Fruit fly (Drosophila melanogaster) whole organism: ENCODE data around the gene CG11927.

ENCODE experiments used
- CG8478 ChIP-seq: fragments of >200 bp; optimal IDR thresholded peaks from 2 replicates; lab custom pipeline; 2018; ENCODE audit warnings: inconsistent platforms
- Dll ChIP-seq: fragments of >200 bp; optimal IDR thresholded peaks from 2 replicates; lab custom pipeline; 2017
- EcR ChIP-seq, 2 experiments: fragments of >200 bp; optimal IDR thresholded peaks; 2 replicates each; lab custom pipeline; 2017; ENCODE audit warnings: missing biosample characterization in 2 of 2, missing genetic modification characterization in 2 of 2, missing genetic modification reagents in 2 of 2
- pan ChIP-seq: fragments of >200 bp; optimal IDR thresholded peaks from 2 replicates; lab custom pipeline; 2017
- psq ChIP-seq: fragments of >200 bp; optimal IDR thresholded peaks from 2 replicates; lab custom pipeline; 2017
- usp ChIP-seq: fragments of >200 bp; optimal IDR thresholded peaks from 2 replicates; lab custom pipeline; 2017; ENCODE audit warnings: missing biosample characterization, missing genetic modification characterization, mixed read lengths

CG11927 gene

DNA sequence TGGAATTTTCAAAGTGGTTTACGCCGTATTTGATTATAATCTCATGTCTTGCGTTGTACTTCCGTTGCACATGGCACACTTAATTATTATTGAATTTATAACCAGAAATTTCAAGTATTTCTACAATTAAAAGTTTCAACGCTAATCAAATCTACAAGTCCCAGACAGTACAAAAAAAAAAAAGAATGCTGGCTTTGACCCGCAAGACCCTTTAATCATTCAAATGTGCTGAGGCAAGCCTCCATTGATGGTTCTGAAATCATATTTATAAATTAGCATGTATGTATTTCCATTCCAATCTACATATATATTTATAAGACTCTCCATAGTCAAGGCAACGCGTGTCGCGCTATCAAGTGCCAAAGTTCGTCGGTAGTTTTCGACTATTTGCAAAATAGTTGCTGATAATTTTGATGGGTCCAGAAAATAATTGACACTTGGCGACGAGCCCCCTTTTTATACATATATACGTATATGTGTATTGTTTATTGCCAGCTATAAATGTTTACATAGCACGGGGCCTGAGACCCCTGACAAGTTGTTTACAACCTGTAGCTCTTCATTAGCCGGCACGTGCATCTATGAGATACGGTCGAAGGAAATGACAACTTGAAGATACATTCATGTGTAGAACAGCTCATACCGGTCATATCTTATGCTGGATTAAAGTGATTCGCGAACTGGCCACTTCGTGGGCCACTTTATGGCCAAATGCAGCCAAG is 49.1 kb downstream of the CG11927 start:
- no peak for TF ChIP-seq pan (lab: Kevin White, UChicago)
- no peak for TF ChIP-seq EcR (GFP tag; optimal IDR thresholded peaks at IDR 0.05; lab: Kevin White, UChicago)
- TF ChIP-seq psq, result no peak
- TF ChIP-seq usp (GFP tag; lab: Kevin White, UChicago), result no peak

DNA sequence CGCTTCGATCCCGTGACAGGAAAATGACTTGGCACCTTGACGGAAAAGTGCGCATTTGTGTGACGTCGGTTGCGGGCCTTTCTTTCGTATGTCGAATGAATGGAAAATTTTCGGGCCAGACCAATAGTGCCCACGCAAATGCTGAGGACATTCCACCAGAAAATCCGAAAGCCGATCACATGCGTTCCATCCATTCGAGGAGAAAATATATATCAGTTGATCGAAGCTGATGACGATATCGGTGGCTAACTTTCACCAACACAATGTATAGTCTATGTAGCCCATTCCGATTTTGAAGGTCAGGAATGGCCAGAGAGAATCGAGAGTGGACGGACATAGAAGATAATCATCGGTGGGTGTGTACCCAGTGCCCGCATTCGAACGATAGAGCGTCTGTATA is 50.6 kb downstream of the CG11927 start:
- TF ChIP-seq EcR (GFP tag; optimal IDR thresholded peaks at IDR 0.05; lab: Kevin White, UChicago) (no peak), CG8478 (lab: Kevin White, UChicago) (no peak), usp (GFP tag; lab: Kevin White, UChicago) (no peak), pan (lab: Kevin White, UChicago) (no peak), psq (no peak), Dll (lab: Kevin White, UChicago) (no peak)
